Worm (Caenorhabditis elegans): ENCODE data around the gene T24H10.4.

The T24H10.4 gene

ce11 chrII:9060332-9060840 is 48.9 kb upstream of the T24H10.4 start (continued):
- TF ChIP-seq lin-39 (tag; optimal IDR thresholded peaks at IDR 0.05), result no peak
- no peak for TF ChIP-seq egl-27 (tag; optimal IDR thresholded peaks at IDR 0.05)
- TF ChIP-seq daf-19 (GFP tag; conservative IDR thresholded peaks at IDR 0.05), result no peak
- TF ChIP-seq lir-3 (tag; optimal IDR thresholded peaks at IDR 0.05), result peak; percentile 9
- no peak for TF ChIP-seq sdz-12 (GFP tag; optimal IDR thresholded peaks at IDR 0.05)
- peak; percentile 75; the same call in 1 of the 2 replicates for TF ChIP-seq zfp-3 (GFP tag; conservative IDR thresholded peaks at IDR 0.05)
- TF ChIP-seq nhr-10 (tag; optimal IDR thresholded peaks at IDR 0.05), result peak; percentile 23
- TF ChIP-seq zag-1 (tag; optimal IDR thresholded peaks at IDR 0.05), result peak; percentile 47
- TF ChIP-seq ceh-62 (tag; optimal IDR thresholded peaks at IDR 0.05), result no peak
- TF ChIP-seq lin-15B (tag; optimal IDR thresholded peaks at IDR 0.05), result peak; percentile 11
- TF ChIP-seq zip-11 (GFP tag; IDR thresholded peaks at IDR 0.05), result no peak

DNA sequence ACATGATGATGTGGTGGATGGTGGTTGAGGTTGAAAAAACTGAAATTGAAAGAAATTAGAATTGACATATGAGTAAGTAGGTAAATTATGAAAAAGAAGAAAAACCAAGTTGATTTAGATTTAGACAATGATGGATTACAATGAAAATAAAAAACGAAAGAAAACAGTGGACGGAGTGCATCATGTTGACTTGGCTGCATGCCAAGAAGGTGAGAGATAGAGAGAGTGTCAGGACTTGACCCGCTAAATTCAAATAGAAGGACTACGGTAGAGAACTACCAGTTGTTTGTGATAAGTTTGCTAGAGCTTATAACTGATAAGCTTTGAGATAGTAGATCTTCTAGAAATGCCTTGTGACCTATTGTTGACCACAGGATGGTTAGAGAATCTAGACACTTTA is 48.2 kb upstream of the T24H10.4 start, which contains the start of gene T24B8.3:
TSS of gene T24B8.3 (minus strand) at position 39 of the 400 bp plus-strand sequence.
- TF ChIP-seq lin-39 (tag; optimal IDR thresholded peaks at IDR 0.05) (no peak), daf-12 (tag; optimal IDR thresholded peaks at IDR 0.05) (no peak), lin-13 (GFP tag; optimal IDR thresholded peaks at IDR 0.05) (no peak), lsy-2 (tag; optimal IDR thresholded peaks at IDR 0.05) (peak in 1 of 2 experiments; percentile 58), dve-1 (tag; optimal IDR thresholded peaks at IDR 0.05; ENCODE audit: insufficient read depth) (peak; percentile 20), lir-3 (tag; optimal IDR thresholded peaks at IDR 0.05) (no peak), nhr-41 (GFP tag; IDR thresholded peaks at IDR 0.05) (no peak), saeg-2 (GFP tag; IDR thresholded peaks at IDR 0.05) (no peak), mxl-2 (GFP tag; conservative IDR thresholded peaks at IDR 0.05) (no peak), nhr-111 (GFP tag; optimal IDR thresholded peaks at IDR 0.05) (no peak), ceh-44 (GFP tag; IDR thresholded peaks at IDR 0.05) (no peak), dpl-1 (GFP tag; optimal IDR thresholded peaks at IDR 0.05) (peak; percentile 1), daf-8 (GFP tag; IDR thresholded peaks at IDR 0.05) (no peak), Y48G9A.11 (GFP tag; IDR thresholded peaks at IDR 0.05) (no peak), unc-130 (GFP tag; optimal IDR thresholded peaks at IDR 0.05) (no peak), spr-3 (GFP tag; optimal IDR thresholded peaks at IDR 0.05) (no peak), aha-1 (tag) (peak; percentile 95), zag-1 (tag; optimal IDR thresholded peaks at IDR 0.05) (no peak), nhr-10 (tag; optimal IDR thresholded peaks at IDR 0.05) (no peak), zip-11 (GFP tag; IDR thresholded peaks at IDR 0.05) (no peak), ZK546.5 (tag; optimal IDR thresholded peaks at IDR 0.05) (no peak), ceh-82 (tag; optimal IDR thresholded peaks at IDR 0.05) (no peak), cey-2 (tag; optimal IDR thresholded peaks at IDR 0.05; ENCODE audit: borderline replicate concordance, insufficient read depth) (no peak), mxl-3 (GFP tag; optimal IDR thresholded peaks at IDR 0.05) (no peak), madf-5 (GFP tag; IDR thresholded peaks at IDR 0.05) (no peak), daf-16 (GFP tag; optimal IDR thresholded peaks at IDR 0.05) (no peak), daf-16 (tag; optimal IDR thresholded peaks at IDR 0.05) (peak; percentile 45), hlh-30 (tag; optimal IDR thresholded peaks at IDR 0.05; ENCODE audit: insufficient read depth) (peak; percentile 9), mes-2 (tag; optimal IDR thresholded peaks at IDR 0.05; ENCODE audit: poor library complexity, severe bottlenecking) (peak; percentile 25), F10B5.3 (tag; optimal IDR thresholded peaks at IDR 0.05) (no peak), ama-1 (optimal IDR thresholded peaks at IDR 0.05) (no peak), F26F4.8 (GFP tag; conservative IDR thresholded peaks at IDR 0.05) (no peak), ces-1 (GFP tag; optimal IDR thresholded peaks at IDR 0.05) (no peak), pqm-1 (tag; optimal IDR thresholded peaks at IDR 0.05) (no peak), gei-8 (GFP tag; optimal IDR thresholded peaks at IDR 0.05) (no peak), spr-1 (tag; optimal IDR thresholded peaks at IDR 0.05) (no peak), nhr-237 (tag; optimal IDR thresholded peaks at IDR 0.05) (no peak), daf-19 (GFP tag; conservative IDR thresholded peaks at IDR 0.05) (no peak), mdt-29 (GFP tag; IDR thresholded peaks at IDR 0.05) (no peak), zfp-3 (GFP tag; conservative IDR thresholded peaks at IDR 0.05) (no peak), F49E8.2 (tag; optimal IDR thresholded peaks at IDR 0.05; ENCODE audit: borderline replicate concordance) (no peak), skn-1 (tag; optimal IDR thresholded peaks at IDR 0.05) (no peak), zip-2 (tag; optimal IDR thresholded peaks at IDR 0.05) (no peak), rbr-2 (tag; optimal IDR thresholded peaks at IDR 0.05) (no peak)

Data from whole organism, L4 larva.